Worm (Caenorhabditis elegans): ENCODE results near the gene flp-25.

DNA sequence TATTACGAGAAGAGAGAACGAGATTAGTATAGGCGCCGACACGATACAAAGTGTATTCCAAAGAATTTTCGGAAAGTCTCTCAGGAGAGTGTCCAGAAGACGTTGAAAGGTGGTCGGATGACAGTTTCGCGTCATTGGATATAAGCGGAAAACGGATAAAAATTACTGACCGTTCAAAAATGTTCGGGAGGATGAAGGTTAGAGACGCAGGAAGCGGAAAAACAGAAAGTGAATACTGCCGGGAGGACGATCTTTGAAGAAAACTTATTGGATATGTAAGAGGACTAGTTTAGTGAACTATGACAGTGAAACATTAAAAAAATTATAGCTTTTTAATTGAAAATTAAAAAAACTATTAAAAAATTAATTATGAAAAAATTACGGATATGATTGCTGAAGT, 26.3 kb upstream of the flp-25 start:
- TF ChIP-seq lin-13 (tag; optimal IDR thresholded peaks at IDR 0.05) (no peak), mep-1 (tag; optimal IDR thresholded peaks at IDR 0.05) (no peak), unc-62 (GFP tag; optimal IDR thresholded peaks at IDR 0.05) (no peak), mls-2 (tag; optimal IDR thresholded peaks at IDR 0.05) (no peak), mab-5 (tag; optimal IDR thresholded peaks at IDR 0.05) (no peak), flh-1 (GFP tag; optimal IDR thresholded peaks at IDR 0.05) (no peak)
